Fruit fly (Drosophila melanogaster) whole organism, adult: ENCODE results near the gene CG13708.

Experiments used
- CG11617 ChIP-seq: fragments of 200-800 bp; sonication (Bioruptor generic); optimal IDR thresholded peaks from 2 replicates; lab custom pipeline; 2017; ENCODE audit warnings: mild to moderate bottlenecking, missing biosample characterization, missing genetic modification reagents, missing genetic modification characterization
- CG12768 ChIP-seq: fragments of 200-800 bp; sonication (Bioruptor generic); optimal IDR thresholded peaks from 2 replicates; lab custom pipeline; 2017; ENCODE audit warnings: missing biosample characterization, missing genetic modification characterization, mild to moderate bottlenecking, moderate library complexity, missing genetic modification reagents
- CG14711 ChIP-seq: fragments of 200-800 bp; sonication (Bioruptor generic); optimal IDR thresholded peaks from 2 replicates; lab custom pipeline; 2018; ENCODE audit warnings: missing biosample characterization, mild to moderate bottlenecking, missing genetic modification characterization, moderate library complexity
- CG1620 ChIP-seq: fragments of 200-800 bp; sonication (Bioruptor generic); optimal IDR thresholded peaks from 2 replicates; lab custom pipeline; 2016; ENCODE audit warnings: missing biosample characterization, missing genetic modification characterization
- CG33017 ChIP-seq: fragments of 200-800 bp; sonication (Bioruptor generic); optimal IDR thresholded peaks from 2 replicates; lab custom pipeline; 2018; ENCODE audit warnings: missing biosample characterization, mild to moderate bottlenecking, missing genetic modification characterization, moderate library complexity
- CG5204 ChIP-seq: fragments of 200-800 bp; sonication (Bioruptor generic); optimal IDR thresholded peaks from 2 replicates; lab custom pipeline; 2016; ENCODE audit warnings: missing biosample characterization, missing genetic modification characterization
- CG7045 ChIP-seq: fragments of 200-800 bp; sonication (Bioruptor generic); optimal IDR thresholded peaks from 2 replicates; lab custom pipeline; 2017; ENCODE audit warnings: missing biosample characterization, mild to moderate bottlenecking, missing genetic modification characterization
- CG7101 ChIP-seq: fragments of 200-800 bp; sonication (Bioruptor generic); optimal IDR thresholded peaks from 2 replicates; lab custom pipeline; 2018; ENCODE audit warnings: missing biosample characterization, mild to moderate bottlenecking, missing genetic modification characterization, moderate library complexity
- Clk ChIP-seq: fragments of 200-800 bp; sonication (Bioruptor generic); optimal IDR thresholded peaks from 2 replicates; lab custom pipeline; 2017; ENCODE audit warnings: missing biosample characterization, missing genetic modification characterization
- Crg-1 ChIP-seq: fragments of 200-800 bp; sonication (Bioruptor generic); optimal IDR thresholded peaks from 2 replicates; lab custom pipeline; 2016; ENCODE audit warnings: missing biosample characterization, missing genetic modification characterization
- Hr96 ChIP-seq: fragments of 200-800 bp; sonication (Bioruptor generic); optimal IDR thresholded peaks from 2 replicates; lab custom pipeline; 2016; ENCODE audit warnings: missing biosample characterization, missing genetic modification characterization
- Mnt ChIP-seq: fragments of 200-800 bp; sonication (Bioruptor generic); optimal IDR thresholded peaks from 2 replicates; lab custom pipeline; 2016; ENCODE audit warnings: missing biosample characterization, mild to moderate bottlenecking, missing genetic modification characterization
- bab1 ChIP-seq: fragments of 200-800 bp; sonication (Bioruptor generic); optimal IDR thresholded peaks from 3 replicates; lab custom pipeline; 2019; ENCODE audit warnings: missing biosample characterization, mild to moderate bottlenecking, missing genetic modification characterization, moderate library complexity
- cic ChIP-seq: fragments of 200-800 bp; sonication (Bioruptor generic); optimal IDR thresholded peaks from 2 replicates; lab custom pipeline; 2017; ENCODE audit warnings: missing biosample characterization, mild to moderate bottlenecking, missing genetic modification characterization, moderate library complexity
- cnc ChIP-seq, 2 experiments: fragments of >200 bp; optimal IDR thresholded peaks; 2 replicates each; lab custom pipeline; 2017
- kay ChIP-seq: fragments of 200-800 bp; sonication (Bioruptor generic); peaks from one replicate; lab custom pipeline; 2016; ENCODE audit warnings: missing biosample characterization, missing genetic modification characterization, borderline replicate concordance
- ovo ChIP-seq: fragments of 200-800 bp; sonication (Bioruptor generic); optimal IDR thresholded peaks from 2 replicates; lab custom pipeline; 2016; ENCODE audit warnings: missing biosample characterization, missing genetic modification characterization
- pad ChIP-seq: fragments of 200-800 bp; sonication (Bioruptor generic); optimal IDR thresholded peaks from 3 replicates; lab custom pipeline; 2017; ENCODE audit warnings: missing biosample characterization, missing genetic modification characterization, mild to moderate bottlenecking, moderate library complexity, missing genetic modification reagents
- tj ChIP-seq: fragments of 200-800 bp; sonication (Bioruptor generic); optimal IDR thresholded peaks from 3 replicates; lab custom pipeline; 2017; ENCODE audit warnings: missing biosample characterization, mild to moderate bottlenecking, missing genetic modification characterization, moderate library complexity
- toe ChIP-seq: fragments of 200-800 bp; sonication (Bioruptor generic); optimal IDR thresholded peaks from 2 replicates; lab custom pipeline; 2016; ENCODE audit warnings: missing biosample characterization, missing genetic modification characterization

The CG13708 gene

DNA sequence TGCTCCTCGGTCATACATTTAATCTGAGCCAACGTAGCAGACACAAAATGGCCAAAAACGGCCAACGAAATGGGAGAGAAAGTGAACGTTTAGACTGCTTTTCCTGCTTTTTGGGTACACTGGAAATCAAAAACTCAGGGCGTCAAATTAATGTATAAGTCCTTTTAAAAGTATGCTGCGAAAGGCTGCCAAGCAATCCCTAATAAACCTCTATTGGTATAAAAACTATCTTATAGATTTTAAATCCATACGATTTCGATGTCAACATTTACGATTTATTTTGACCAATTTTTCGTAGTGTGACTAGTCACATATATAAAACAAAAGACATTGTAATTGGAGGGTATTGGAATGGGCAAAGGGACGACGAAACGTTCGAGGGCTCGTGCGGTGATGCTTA is 11.4 kb upstream of the CG13708 start:
- no peak for TF ChIP-seq tj (GFP tag; lab: Kevin White, UChicago)
- no peak for TF ChIP-seq CG11617 (GFP tag; lab: Kevin White, UChicago)

DNA sequence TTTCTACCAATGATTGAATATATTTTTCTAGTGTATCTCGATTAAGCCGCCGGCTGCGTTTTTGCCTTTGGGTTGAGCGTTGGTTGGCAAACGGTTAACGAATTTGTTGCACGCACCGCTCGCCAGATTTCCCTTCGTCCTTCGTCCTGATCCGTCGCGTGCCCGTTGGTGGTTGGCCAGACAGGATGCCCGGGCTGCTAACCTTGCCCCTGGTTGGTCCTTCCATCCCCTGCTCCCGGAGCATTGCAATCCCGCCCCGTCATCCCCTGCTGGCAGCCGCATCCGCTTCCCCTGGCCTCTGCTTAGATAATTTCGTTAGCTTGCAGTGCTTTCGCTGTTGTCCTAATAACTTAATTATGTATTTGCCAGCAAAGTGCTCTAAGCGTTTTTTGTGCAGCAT is 10.0 kb upstream of the CG13708 start:
- TF ChIP-seq tj (GFP tag; lab: Kevin White, UChicago) (no peak), CG5204 (GFP tag; lab: Kevin White, UChicago) (no peak), ovo (GFP tag; lab: Kevin White, UChicago) (no peak), CG7101 (no peak), Mnt (GFP tag; lab: Kevin White, UChicago) (no peak), CG33017 (no peak), pad (GFP tag; lab: Kevin White, UChicago) (no peak), Hr96 (GFP tag; lab: Kevin White, UChicago) (no peak), Clk (GFP tag; lab: Kevin White, UChicago) (no peak), cic (GFP tag; lab: Kevin White, UChicago) (no peak), CG7045 (GFP tag; lab: Kevin White, UChicago) (no peak), kay (GFP tag; lab: Kevin White, UChicago) (no peak), cnc (optimal IDR thresholded peaks at IDR 0.05; lab: Kevin White, UChicago) (no peak)

DNA sequence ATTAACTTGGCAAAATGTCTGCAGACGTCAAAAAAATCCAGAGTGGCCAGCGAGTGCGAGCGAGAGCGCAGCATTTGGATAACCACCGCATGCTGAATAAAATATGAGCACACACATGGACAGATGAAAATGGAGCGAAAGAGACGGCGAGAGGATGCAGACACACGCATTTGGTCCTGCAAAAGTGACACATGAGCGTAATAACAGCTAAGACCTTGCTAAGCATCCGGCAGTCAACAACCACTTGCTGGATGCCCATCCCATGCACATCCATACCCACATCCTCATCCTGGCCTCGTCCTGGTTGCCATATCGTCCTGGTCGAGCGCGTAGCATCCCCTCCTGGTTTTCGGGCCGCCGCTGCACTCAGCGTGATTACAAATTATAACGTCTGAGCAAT is 9.3 kb upstream of the CG13708 start:
- no peak for TF ChIP-seq Hr96 (GFP tag; lab: Kevin White, UChicago)
- no peak for TF ChIP-seq CG1620 (GFP tag; lab: Kevin White, UChicago)
- TF ChIP-seq CG33017 = no peak
- no peak for TF ChIP-seq CG7101
- no peak for TF ChIP-seq Clk (GFP tag; lab: Kevin White, UChicago)
- no peak for TF ChIP-seq CG12768 (GFP tag; lab: Kevin White, UChicago)
- TF ChIP-seq pad (GFP tag; lab: Kevin White, UChicago) = no peak
- TF ChIP-seq Mnt (GFP tag; lab: Kevin White, UChicago) = no peak
- TF ChIP-seq CG5204 (GFP tag; lab: Kevin White, UChicago) = no peak
- TF ChIP-seq kay (GFP tag; lab: Kevin White, UChicago) = no peak
- no peak for TF ChIP-seq CG11617 (GFP tag; lab: Kevin White, UChicago)
- TF ChIP-seq CG7045 (GFP tag; lab: Kevin White, UChicago) = no peak
- TF ChIP-seq tj (GFP tag; lab: Kevin White, UChicago) = no peak

DNA sequence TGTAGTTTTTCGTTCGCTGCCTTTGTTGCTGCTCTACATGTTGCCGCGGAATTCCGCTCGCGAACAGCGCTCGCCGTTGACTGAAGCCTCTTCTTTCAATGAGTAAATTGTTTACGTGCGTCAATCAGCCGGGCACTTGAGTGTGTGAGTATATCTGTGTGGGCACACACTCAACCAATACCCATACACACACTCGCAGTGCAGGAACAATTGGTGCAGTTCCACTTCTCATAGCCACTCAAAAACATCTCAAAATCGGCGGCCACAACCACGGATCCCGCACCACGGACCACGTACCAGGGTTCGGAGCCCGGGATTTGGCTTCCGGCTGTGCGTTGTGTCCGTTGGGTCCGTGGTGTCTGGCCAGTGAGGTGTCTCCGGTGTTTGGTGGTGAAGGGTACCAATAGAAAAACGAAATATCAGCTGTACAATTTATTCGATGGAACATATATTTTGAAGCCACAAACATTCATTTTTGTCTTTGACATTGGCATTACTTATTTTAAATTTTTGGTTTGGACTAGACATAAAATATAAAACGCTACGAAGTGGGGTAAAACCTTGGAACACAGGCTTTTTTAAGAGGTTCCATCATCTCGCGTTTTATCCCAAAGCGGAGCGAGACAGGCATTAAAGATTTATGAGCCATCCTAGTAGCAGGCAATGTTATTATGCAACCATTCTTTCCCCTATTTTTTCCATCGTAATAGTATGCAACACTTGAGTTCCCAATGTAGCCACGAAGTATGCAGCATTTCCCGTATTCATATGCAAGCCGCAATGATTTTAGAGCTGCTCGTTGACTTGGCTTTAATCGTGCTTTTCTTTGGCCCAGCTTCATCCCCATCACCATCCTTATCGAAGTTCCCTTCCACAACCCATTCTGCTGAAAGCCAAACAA is 6.9 kb upstream of the CG13708 start, which contains the start of gene CG13707:
Gene CG13707, minus strand, starts transcription at position 70 of the 901 bp plus-strand sequence.
- TF ChIP-seq pad (GFP tag; lab: Kevin White, UChicago) (peak; percentile 99), CG5204 (GFP tag; lab: Kevin White, UChicago) (no peak)

dm6 chr3L:4836353-4836752 is 3.0 kb upstream of the CG13708 start:
- no peak for TF ChIP-seq CG7101
- no peak for TF ChIP-seq Hr96 (GFP tag; lab: Kevin White, UChicago)
- no peak for TF ChIP-seq kay (GFP tag; lab: Kevin White, UChicago)
- TF ChIP-seq tj (GFP tag; lab: Kevin White, UChicago) = no peak
- TF ChIP-seq CG5204 (GFP tag; lab: Kevin White, UChicago) = no peak
- no peak for TF ChIP-seq CG7045 (GFP tag; lab: Kevin White, UChicago)
- no peak for TF ChIP-seq ovo (GFP tag; lab: Kevin White, UChicago)
- no peak for TF ChIP-seq bab1 (GFP tag; lab: Kevin White, UChicago)
- TF ChIP-seq CG33017 = no peak
- TF ChIP-seq Mnt (GFP tag; lab: Kevin White, UChicago) = no peak
- no peak for TF ChIP-seq cnc (optimal IDR thresholded peaks at IDR 0.05; lab: Kevin White, UChicago)
- no peak for TF ChIP-seq Crg-1

DNA sequence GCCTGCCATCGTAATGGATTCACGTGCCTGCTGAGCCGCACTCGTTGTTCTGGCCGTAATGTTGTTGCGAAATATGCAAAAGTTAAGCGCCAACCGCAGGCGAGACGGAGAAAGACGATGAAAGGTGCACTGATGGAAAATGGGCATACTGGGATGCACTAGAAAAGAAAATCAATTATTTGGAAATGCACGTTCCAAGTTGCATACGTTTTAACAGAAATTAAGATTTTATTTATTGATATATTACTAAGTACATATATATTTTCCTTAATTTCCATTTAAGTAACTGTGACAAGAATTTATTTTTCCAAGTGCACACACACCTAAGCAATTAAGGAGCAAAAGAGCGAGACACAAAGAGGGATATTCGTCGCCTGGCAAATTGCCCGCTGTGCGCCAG is 1.6 kb upstream of the CG13708 start:
- TF ChIP-seq cnc (optimal IDR thresholded peaks at IDR 0.05; lab: Kevin White, UChicago) = no peak
- TF ChIP-seq Clk (GFP tag; lab: Kevin White, UChicago) = no peak
- TF ChIP-seq bab1 (GFP tag; lab: Kevin White, UChicago) = no peak

DNA sequence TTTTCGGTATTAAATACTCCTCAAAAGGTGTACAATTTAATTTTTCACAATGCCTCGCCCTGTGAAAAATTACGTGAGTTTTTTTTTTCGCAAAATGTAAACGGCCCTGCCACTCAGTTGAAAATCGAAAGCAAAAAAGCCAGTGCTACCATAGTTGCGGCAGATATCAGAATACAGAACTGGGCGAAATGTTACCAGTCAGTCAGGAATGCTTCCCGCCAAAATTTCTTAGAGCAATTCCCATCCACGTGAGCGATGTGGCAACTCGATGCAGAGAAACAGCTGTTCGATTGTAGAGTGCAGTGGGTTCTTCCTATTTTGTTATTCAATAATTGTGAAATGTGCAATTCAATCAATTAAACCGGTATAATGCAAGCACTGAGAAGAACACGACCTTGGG is 7.8 kb downstream of the CG13708 start, which contains the start of the genes Dhc64C and LeuRS-m:
Gene Dhc64C, minus strand, starts transcription at position 104 of the 400 bp plus-strand sequence.
Gene LeuRS-m, plus strand, starts transcription at position 270 of the 400 bp plus-strand sequence.
- peak; percentile 66 for TF ChIP-seq bab1 (GFP tag; lab: Kevin White, UChicago)
- no peak for TF ChIP-seq kay (GFP tag; lab: Kevin White, UChicago)
- TF ChIP-seq Clk (GFP tag; lab: Kevin White, UChicago) = no peak
- TF ChIP-seq tj (GFP tag; lab: Kevin White, UChicago) = no peak
- TF ChIP-seq toe = peak; percentile 63
- TF ChIP-seq CG12768 (GFP tag; lab: Kevin White, UChicago) = no peak
- peak; percentile 5 for TF ChIP-seq CG7045 (GFP tag; lab: Kevin White, UChicago)
- no peak for TF ChIP-seq CG5204 (GFP tag; lab: Kevin White, UChicago)
- no peak for TF ChIP-seq cnc (optimal IDR thresholded peaks at IDR 0.05; lab: Kevin White, UChicago)
- peak; percentile 53 for TF ChIP-seq CG1620 (GFP tag; lab: Kevin White, UChicago)
- peak; percentile 2 for TF ChIP-seq CG33017
- no peak for TF ChIP-seq ovo (GFP tag; lab: Kevin White, UChicago)
- peak; percentile 48 for TF ChIP-seq Hr96 (GFP tag; lab: Kevin White, UChicago)
- TF ChIP-seq CG7101 = peak; percentile 25
- TF ChIP-seq Mnt (GFP tag; lab: Kevin White, UChicago) = peak; percentile 59
- TF ChIP-seq CG14711 (tag; lab: Kevin White, UChicago) = peak; percentile 23
- no peak for TF ChIP-seq CG11617 (GFP tag; lab: Kevin White, UChicago)
- TF ChIP-seq pad (GFP tag; lab: Kevin White, UChicago) = no peak
- TF ChIP-seq Crg-1 = no peak
- peak; percentile 29 for TF ChIP-seq cic (GFP tag; lab: Kevin White, UChicago)
